Fruit fly (Drosophila melanogaster): ENCODE measurements around the gene CG6983.

CG6983 gene

dm6 chr3L:8449202-8449799 lies at the start of gene CG6983:
CG6983 (minus strand) TSS chr3L:8449377.
- TF ChIP-seq CG7101 (tag; optimal IDR thresholded peaks at IDR 0.05): peak; percentile 35
- TF ChIP-seq Clk (GFP tag; optimal IDR thresholded peaks at IDR 0.05): no peak

- TF ChIP-seq CG1620 (GFP tag; optimal IDR thresholded peaks at IDR 0.05) (no peak), CG33017 (tag; optimal IDR thresholded peaks at IDR 0.05) (no peak), CG11617 (GFP tag; optimal IDR thresholded peaks at IDR 0.05) (no peak), cic (GFP tag; optimal IDR thresholded peaks at IDR 0.05) (no peak), Hr96 (GFP tag; optimal IDR thresholded peaks at IDR 0.05) (no peak), CG14711 (tag; optimal IDR thresholded peaks at IDR 0.05) (no peak), pad (GFP tag; optimal IDR thresholded peaks at IDR 0.05) (no peak), Crg-1 (GFP tag; optimal IDR thresholded peaks at IDR 0.05) (no peak), toe (GFP tag; optimal IDR thresholded peaks at IDR 0.05) (no peak), CG5204 (GFP tag; optimal IDR thresholded peaks at IDR 0.05) (no peak), bab1 (GFP tag; optimal IDR thresholded peaks at IDR 0.05) (no peak), Clk (GFP tag; optimal IDR thresholded peaks at IDR 0.05) (no peak)
These were observed 31.8 kb upstream of the CG6983 start for dm6 chr3L:8480944-8481343.

DNA sequence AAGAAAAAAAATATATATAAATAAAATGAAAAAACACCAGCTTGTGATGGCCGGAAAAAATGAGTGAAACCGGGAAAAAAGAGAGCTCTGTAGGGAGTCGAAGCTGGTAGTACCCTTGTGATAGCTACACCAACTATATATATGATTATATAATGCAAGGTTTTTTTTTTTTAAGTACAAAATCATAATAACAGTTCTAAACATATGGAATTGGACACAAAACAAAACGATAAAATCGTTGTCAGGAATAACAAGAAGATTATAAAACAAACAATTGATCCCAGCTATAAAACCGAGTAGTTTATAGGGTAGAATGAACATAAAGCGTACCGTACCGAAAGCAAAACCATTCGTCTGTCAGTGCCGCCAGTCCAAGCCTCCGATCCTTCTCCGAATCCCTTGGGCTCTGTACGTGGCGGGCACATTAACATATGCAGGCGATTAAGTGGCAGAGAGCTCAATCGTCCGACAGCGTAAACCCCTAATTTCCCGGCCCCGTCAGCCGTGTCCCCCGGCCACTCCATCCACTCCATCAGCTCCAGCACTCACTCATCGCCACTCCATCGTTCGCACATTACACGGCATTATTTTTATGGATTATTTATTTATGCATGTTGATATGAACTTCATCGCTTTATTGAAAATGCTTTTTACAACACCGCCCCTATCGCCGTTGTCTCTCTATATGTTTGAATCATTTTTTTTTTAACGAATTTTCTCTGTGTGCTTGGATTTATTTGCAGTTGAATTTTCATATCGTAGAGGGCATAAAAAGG lies 12.2 kb upstream of the CG6983 start:
- TF ChIP-seq Mnt (GFP tag; optimal IDR thresholded peaks at IDR 0.05): no peak
- no peak for TF ChIP-seq pad (GFP tag; optimal IDR thresholded peaks at IDR 0.05)
- no peak for TF ChIP-seq CG7045 (GFP tag; optimal IDR thresholded peaks at IDR 0.05)
- TF ChIP-seq toe (GFP tag; optimal IDR thresholded peaks at IDR 0.05): no peak
- no peak for TF ChIP-seq Clk (GFP tag; optimal IDR thresholded peaks at IDR 0.05)
- TF ChIP-seq cnc (optimal IDR thresholded peaks at IDR 0.05): no peak
- TF ChIP-seq CG7101 (tag; optimal IDR thresholded peaks at IDR 0.05): no peak
- TF ChIP-seq bab1 (GFP tag; optimal IDR thresholded peaks at IDR 0.05): no peak
- no peak for TF ChIP-seq tj (GFP tag; optimal IDR thresholded peaks at IDR 0.05)

DNA sequence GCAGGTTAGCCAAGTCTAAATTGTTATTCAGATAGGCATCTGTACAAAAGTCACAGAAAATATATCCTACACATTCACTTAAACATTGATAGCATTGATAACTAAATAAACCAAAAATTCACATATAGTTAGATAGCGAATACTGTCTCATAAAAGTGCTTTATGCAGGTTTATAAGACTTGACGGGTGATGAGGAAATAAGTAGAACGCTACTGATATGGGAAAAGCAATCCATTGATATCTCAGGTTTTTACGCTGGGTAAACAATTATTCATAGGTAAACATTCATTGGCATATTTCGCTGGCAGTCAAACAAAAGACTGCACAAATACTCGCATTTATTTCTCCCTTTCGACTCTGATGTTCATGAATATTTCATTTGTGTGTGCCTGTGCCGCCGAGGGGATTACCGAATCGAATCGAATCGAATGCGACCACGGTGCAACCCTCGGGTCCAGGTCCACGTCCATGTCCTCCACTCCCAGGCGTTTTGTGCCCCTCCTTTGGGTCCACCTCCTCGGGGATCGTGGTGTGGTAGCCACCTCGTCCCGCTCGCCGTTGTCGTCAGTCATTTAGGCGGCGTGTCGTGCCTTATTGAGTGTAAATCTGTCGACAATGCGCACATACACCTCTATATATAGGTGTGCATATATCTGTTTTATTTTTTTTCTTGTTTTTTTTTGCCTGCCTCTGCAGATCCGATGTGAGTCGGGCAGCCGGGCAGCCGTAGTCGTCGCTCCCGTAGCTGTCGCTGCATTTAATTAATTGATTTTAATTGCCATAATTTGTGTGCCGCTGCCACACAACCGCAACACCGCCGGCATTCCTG lies 11.1 kb upstream of the CG6983 start:
- TF ChIP-seq Hr96 (GFP tag; optimal IDR thresholded peaks at IDR 0.05) (peak; percentile 8), tj (GFP tag; optimal IDR thresholded peaks at IDR 0.05) (peak; percentile 59), CG12768 (GFP tag; optimal IDR thresholded peaks at IDR 0.05) (peak; percentile 50), Clk (GFP tag; optimal IDR thresholded peaks at IDR 0.05) (no peak), toe (GFP tag; optimal IDR thresholded peaks at IDR 0.05) (no peak)

DNA sequence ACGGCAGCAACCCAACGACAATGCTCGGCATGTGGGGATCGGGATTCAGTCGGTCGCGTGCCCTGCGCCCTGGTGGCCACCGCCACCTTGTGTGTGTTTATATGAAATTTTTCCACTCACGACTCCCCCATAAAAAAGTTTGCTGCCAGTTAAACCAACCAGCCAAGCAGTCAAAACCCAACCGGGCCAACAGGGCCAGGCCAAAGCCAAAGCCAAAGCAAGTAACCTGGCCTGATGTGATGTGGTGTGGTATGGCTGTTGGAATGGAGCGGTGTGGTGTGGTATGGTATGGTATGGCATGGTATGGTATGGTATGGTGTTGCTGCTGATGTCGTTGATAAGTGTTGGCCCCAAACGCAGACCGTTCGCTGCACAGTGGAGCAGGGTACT lies 10.4 kb upstream of the CG6983 start:
- TF ChIP-seq Hr96 (GFP tag; optimal IDR thresholded peaks at IDR 0.05) (no peak), Clk (GFP tag; optimal IDR thresholded peaks at IDR 0.05) (no peak), CG7101 (tag; optimal IDR thresholded peaks at IDR 0.05) (no peak), toe (GFP tag; optimal IDR thresholded peaks at IDR 0.05) (no peak), tj (GFP tag; optimal IDR thresholded peaks at IDR 0.05) (no peak), CG12768 (GFP tag; optimal IDR thresholded peaks at IDR 0.05) (no peak), kay (GFP tag; ENCODE audit: borderline replicate concordance) (no peak), ovo (GFP tag; optimal IDR thresholded peaks at IDR 0.05) (no peak), Mnt (GFP tag; optimal IDR thresholded peaks at IDR 0.05) (no peak), CG7045 (GFP tag; optimal IDR thresholded peaks at IDR 0.05) (no peak), pad (GFP tag; optimal IDR thresholded peaks at IDR 0.05) (no peak), CG11617 (GFP tag; optimal IDR thresholded peaks at IDR 0.05) (no peak)

- no peak for TF ChIP-seq tj (GFP tag; optimal IDR thresholded peaks at IDR 0.05)
- no peak for TF ChIP-seq toe (GFP tag; optimal IDR thresholded peaks at IDR 0.05)
- TF ChIP-seq pad (GFP tag; optimal IDR thresholded peaks at IDR 0.05): no peak
- TF ChIP-seq CG7101 (tag; optimal IDR thresholded peaks at IDR 0.05): no peak
- no peak for TF ChIP-seq CG7045 (GFP tag; optimal IDR thresholded peaks at IDR 0.05)
- no peak for TF ChIP-seq Hr96 (GFP tag; optimal IDR thresholded peaks at IDR 0.05)
- no peak for TF ChIP-seq CG1620 (GFP tag; optimal IDR thresholded peaks at IDR 0.05)
- no peak for TF ChIP-seq cic (GFP tag; optimal IDR thresholded peaks at IDR 0.05)
These were observed 9.8 kb upstream of the CG6983 start for dm6 chr3L:8458767-8459614.

Data from whole organism, adult.